Worm (Caenorhabditis elegans) whole organism, L3 larva: ENCODE measurements around the gene cysl-2.
A peak's percentile ranks its signal among the peaks of the same experiment; 100 is the strongest.

Experiments
- R02D3.7 ChIP-seq: fragments of 150-350 bp; optimal IDR thresholded peaks from 2 replicates; lab custom pipeline; 2014; ENCODE audit warnings: missing biosample characterization, missing genetic modification characterization
- ZK546.5 ChIP-seq: sonication (generic microtip); optimal IDR thresholded peaks from 2 replicates; lab custom pipeline; 2017; ENCODE audit warnings: missing biosample characterization, missing genetic modification characterization
- aly-2 ChIP-seq: fragments of 150-350 bp; optimal IDR thresholded peaks from 2 replicates; lab custom pipeline; 2014; ENCODE audit warnings: missing biosample characterization, missing genetic modification characterization
- ama-1 ChIP-seq: fragments of 150-350 bp; optimal IDR thresholded peaks from 2 replicates; lab custom pipeline; 2018
- ceh-16 ChIP-seq: sonication (generic microtip); optimal IDR thresholded peaks from 2 replicates; lab custom pipeline; 2017; ENCODE audit warnings: missing biosample characterization, missing genetic modification characterization
- ceh-28 ChIP-seq: fragments of 150-350 bp; optimal IDR thresholded peaks from 2 replicates; lab custom pipeline; 2014; ENCODE audit warnings: missing biosample characterization, missing genetic modification reagents, missing genetic modification characterization
- daf-12 ChIP-seq: fragments of 150-350 bp; optimal IDR thresholded peaks from 2 replicates; lab custom pipeline; 2014; ENCODE audit warnings: missing biosample characterization, missing genetic modification reagents, missing genetic modification characterization
- egl-27 ChIP-seq: sonication (generic microtip); optimal IDR thresholded peaks from 4 replicates; lab custom pipeline; 2017; ENCODE audit warnings: missing biosample characterization, missing genetic modification reagents, missing genetic modification characterization
- egl-5 ChIP-seq: fragments of 150-350 bp; optimal IDR thresholded peaks from 2 replicates; lab custom pipeline; 2017; ENCODE audit warnings: missing biosample characterization, missing genetic modification reagents, missing genetic modification characterization, inconsistent platforms
- elt-1 ChIP-seq: fragments of 150-350 bp; optimal IDR thresholded peaks from 2 replicates; lab custom pipeline; 2014; ENCODE audit warnings: missing biosample characterization, missing genetic modification characterization
- elt-2 ChIP-seq: sonication (generic microtip); optimal IDR thresholded peaks from 2 replicates; lab custom pipeline; 2016; ENCODE audit warnings: missing genetic modification reagents, mild to moderate bottlenecking, missing genetic modification characterization, missing compliant biosample characterization
- elt-3 ChIP-seq, 3 experiments: fragments of 150-350 bp in 1 of 3; sonication (generic microtip) in 2 of 3; optimal IDR thresholded peaks; 2 replicates in 2 of 3; 4 replicates in 1 of 3; lab custom pipeline; 2014 to 2017; ENCODE audit warnings: missing biosample characterization in 3 of 3, missing genetic modification characterization in 3 of 3
- fkh-10 ChIP-seq: sonication (generic microtip); optimal IDR thresholded peaks from 2 replicates; lab custom pipeline; 2017; ENCODE audit warnings: missing biosample characterization, missing genetic modification reagents, missing genetic modification characterization
- hmg-11 ChIP-seq: sonication (generic microtip); optimal IDR thresholded peaks from 2 replicates; lab custom pipeline; 2016; ENCODE audit warnings: missing genetic modification characterization, missing compliant biosample characterization
- jun-1 ChIP-seq: fragments of 150-350 bp; optimal IDR thresholded peaks from 2 replicates; lab custom pipeline; 2014; ENCODE audit warnings: missing biosample characterization, missing genetic modification reagents, missing genetic modification characterization
- lin-15B ChIP-seq: fragments of 150-350 bp; optimal IDR thresholded peaks from 2 replicates; lab custom pipeline; 2014; ENCODE audit warnings: missing biosample characterization, missing genetic modification characterization
- lin-39 ChIP-seq: fragments of 150-350 bp; optimal IDR thresholded peaks from 2 replicates; lab custom pipeline; 2018; ENCODE audit warnings: missing biosample characterization, missing genetic modification reagents, missing genetic modification characterization
- mml-1 ChIP-seq: fragments of 150-350 bp; sonication (generic microtip); optimal IDR thresholded peaks from 3 replicates; lab custom pipeline; 2014; ENCODE audit warnings: missing biosample characterization, missing genetic modification characterization
- nhr-11 ChIP-seq: fragments of 150-350 bp; optimal IDR thresholded peaks from 2 replicates; lab custom pipeline; 2014; ENCODE audit warnings: missing biosample characterization, missing genetic modification characterization
- nhr-23 ChIP-seq: fragments of 150-350 bp; optimal IDR thresholded peaks from 2 replicates; lab custom pipeline; 2014; ENCODE audit warnings: missing biosample characterization, missing genetic modification reagents, missing genetic modification characterization
- nhr-237 ChIP-seq: fragments of 150-350 bp; optimal IDR thresholded peaks from 2 replicates; lab custom pipeline; 2014; ENCODE audit warnings: missing biosample characterization, missing genetic modification characterization
- nhr-28 ChIP-seq: fragments of 150-350 bp; optimal IDR thresholded peaks from 2 replicates; lab custom pipeline; 2014; ENCODE audit warnings: missing biosample characterization, missing genetic modification characterization
- nhr-43 ChIP-seq: sonication (generic microtip); optimal IDR thresholded peaks from 2 replicates; lab custom pipeline; 2016; ENCODE audit warnings: mild to moderate bottlenecking, missing genetic modification characterization, missing compliant biosample characterization; ENCODE audit not compliant: poor library complexity, severe bottlenecking
- nhr-76 ChIP-seq: fragments of 150-350 bp; sonication (generic microtip); optimal IDR thresholded peaks from 5 replicates; lab custom pipeline; 2014; ENCODE audit warnings: missing biosample characterization, missing genetic modification characterization
- pha-4 ChIP-seq: fragments of 150-350 bp; optimal IDR thresholded peaks from 2 replicates; lab custom pipeline; 2014; ENCODE audit warnings: missing biosample characterization, missing genetic modification reagents, missing genetic modification characterization
- pqm-1 ChIP-seq: fragments of 150-350 bp; optimal IDR thresholded peaks from 2 replicates; lab custom pipeline; 2017; ENCODE audit warnings: missing biosample characterization, missing genetic modification characterization, inconsistent platforms
- sea-2 ChIP-seq: fragments of 150-350 bp; sonication (generic microtip); optimal IDR thresholded peaks from 4 replicates; lab custom pipeline; 2014; ENCODE audit warnings: missing biosample characterization, missing genetic modification reagents, missing genetic modification characterization
- snpc-4 ChIP-seq: fragments of 150-350 bp; optimal IDR thresholded peaks from 2 replicates; lab custom pipeline; 2014; ENCODE audit warnings: missing biosample characterization, missing genetic modification characterization
- tbx-2 ChIP-seq: sonication (generic microtip); optimal IDR thresholded peaks from 2 replicates; lab custom pipeline; 2016; ENCODE audit warnings: mild to moderate bottlenecking, missing genetic modification characterization, missing compliant biosample characterization
- unc-39 ChIP-seq: sonication (generic microtip); optimal IDR thresholded peaks from 4 replicates; lab custom pipeline; 2017; ENCODE audit warnings: missing biosample characterization, missing genetic modification characterization
- zag-1 ChIP-seq: fragments of 150-350 bp; optimal IDR thresholded peaks from 2 replicates; lab custom pipeline; 2014; ENCODE audit warnings: missing biosample characterization, missing genetic modification characterization
- ztf-4 ChIP-seq: fragments of 150-350 bp; optimal IDR thresholded peaks from 2 replicates; lab custom pipeline; 2014; ENCODE audit warnings: missing biosample characterization, missing genetic modification characterization

Gene cysl-2

ce11 chrII:14510162-14510561 is 15.9 kb upstream of the cysl-2 start:
- TF ChIP-seq ama-1 (lab: Kevin White, UChicago) (no peak), nhr-11 (tag; lab: Kevin White, UChicago) (no peak), elt-2 (tag; lab: Kevin White, UChicago) (peak; percentile 54)
- TF ChIP-seq, all 47 proteins: peak for 1

ce11 chrII:14507563-14507962 is 13.3 kb upstream of the cysl-2 start, which contains the start of the genes K10H10.7 and K10H10.10:
Gene K10H10.7 (minus strand): TSS chrII:14507663.
Gene K10H10.10 (plus strand): TSS chrII:14507766.
- TF ChIP-seq ZK546.5 (tag; lab: Kevin White, UChicago) (no peak), pha-4 (tag; lab: Kevin White, UChicago) (no peak), nhr-76 (tag; lab: Kevin White, UChicago) (no peak), aly-2 (no peak), daf-12 (tag; lab: Kevin White, UChicago) (no peak), elt-3 (tag; optimal IDR thresholded peaks at IDR 0.05; lab: Kevin White, UChicago) (no peak), nhr-237 (no peak), egl-27 (tag; lab: Kevin White, UChicago) (no peak), unc-39 (tag; lab: Kevin White, UChicago) (no peak), fkh-10 (GFP tag; lab: Kevin White, UChicago) (no peak)

- TF ChIP-seq pha-4 (tag; lab: Kevin White, UChicago) (peak; percentile 41), daf-12 (tag; lab: Kevin White, UChicago) (no peak), lin-15B (tag; lab: Kevin White, UChicago) (no peak), nhr-23 (tag; lab: Kevin White, UChicago) (no peak), jun-1 (tag; lab: Kevin White, UChicago) (no peak), tbx-2 (tag; lab: Kevin White, UChicago) (no peak)
These were observed 12.0 kb upstream of the cysl-2 start, which contains the start of gene K10H10.12 for ce11 chrII:14506245-14506644. Gene K10H10.12 (minus strand): TSS chrII:14506345.

ce11 chrII:14502997-14503396 is 8.7 kb upstream of the cysl-2 start, which contains the start of gene K10H10.6:
Gene K10H10.6 (plus strand): TSS chrII:14503297.
- TF ChIP-seq snpc-4 (tag; lab: Kevin White, UChicago) (no peak), sea-2 (GFP tag; lab: Kevin White, UChicago) (no peak), egl-5 (tag; lab: Kevin White, UChicago) (no peak), elt-1 (tag; lab: Kevin White, UChicago) (no peak), aly-2 (no peak), nhr-28 (tag; lab: Kevin White, UChicago) (no peak), jun-1 (tag; lab: Kevin White, UChicago) (no peak), ama-1 (lab: Kevin White, UChicago) (no peak), pqm-1 (tag; lab: Kevin White, UChicago) (no peak), nhr-76 (tag; lab: Kevin White, UChicago) (no peak), nhr-11 (tag; lab: Kevin White, UChicago) (no peak), mml-1 (tag; lab: Kevin White, UChicago) (no peak), ztf-4 (no peak), nhr-43 (no peak), ZK546.5 (tag; lab: Kevin White, UChicago) (no peak), hmg-11 (no peak), R02D3.7 (no peak)

ce11 chrII:14501447-14501846 is 7.2 kb upstream of the cysl-2 start, which contains the start of gene K10H10.5:
Gene K10H10.5 (plus strand): TSS chrII:14501747.
- TF ChIP-seq lin-15B (tag; lab: Kevin White, UChicago) = no peak
- no peak for TF ChIP-seq unc-39 (tag; lab: Kevin White, UChicago)
- TF ChIP-seq pha-4 (tag; lab: Kevin White, UChicago) = no peak
- no peak for TF ChIP-seq ama-1 (lab: Kevin White, UChicago)
- no peak for TF ChIP-seq nhr-237
- TF ChIP-seq pqm-1 (tag; lab: Kevin White, UChicago) = no peak
- TF ChIP-seq ceh-28 (tag; lab: Kevin White, UChicago) = no peak
- no peak for TF ChIP-seq ceh-16 (tag; lab: Kevin White, UChicago)
- no peak for TF ChIP-seq zag-1 (tag; lab: Kevin White, UChicago)
- TF ChIP-seq jun-1 (tag; lab: Kevin White, UChicago) = no peak
- TF ChIP-seq sea-2 (GFP tag; lab: Kevin White, UChicago) = no peak
- no peak for TF ChIP-seq egl-5 (tag; lab: Kevin White, UChicago)
- TF ChIP-seq R02D3.7 = no peak
- TF ChIP-seq lin-39 (tag; lab: Kevin White, UChicago) = no peak
- no peak for TF ChIP-seq nhr-28 (tag; lab: Kevin White, UChicago)
